Fruit fly (Drosophila melanogaster) whole organism, adult: ENCODE measurements around the gene Cul5.
A peak's percentile ranks its signal among the peaks of the same experiment; 100 is the strongest.

ENCODE experiments used
- CG11617 ChIP-seq: fragments of 200-800 bp; sonication (Bioruptor generic); optimal IDR thresholded peaks from 2 replicates; lab custom pipeline; 2017; ENCODE audit warnings: mild to moderate bottlenecking, missing biosample characterization, missing genetic modification reagents, missing genetic modification characterization
- CG12768 ChIP-seq: fragments of 200-800 bp; sonication (Bioruptor generic); optimal IDR thresholded peaks from 2 replicates; lab custom pipeline; 2017; ENCODE audit warnings: missing biosample characterization, missing genetic modification characterization, mild to moderate bottlenecking, moderate library complexity, missing genetic modification reagents
- CG14711 ChIP-seq: fragments of 200-800 bp; sonication (Bioruptor generic); optimal IDR thresholded peaks from 2 replicates; lab custom pipeline; 2018; ENCODE audit warnings: missing biosample characterization, mild to moderate bottlenecking, missing genetic modification characterization, moderate library complexity
- CG1620 ChIP-seq: fragments of 200-800 bp; sonication (Bioruptor generic); optimal IDR thresholded peaks from 2 replicates; lab custom pipeline; 2016; ENCODE audit warnings: missing biosample characterization, missing genetic modification characterization
- CG33017 ChIP-seq: fragments of 200-800 bp; sonication (Bioruptor generic); optimal IDR thresholded peaks from 2 replicates; lab custom pipeline; 2018; ENCODE audit warnings: missing biosample characterization, mild to moderate bottlenecking, missing genetic modification characterization, moderate library complexity
- CG5204 ChIP-seq: fragments of 200-800 bp; sonication (Bioruptor generic); optimal IDR thresholded peaks from 2 replicates; lab custom pipeline; 2016; ENCODE audit warnings: missing biosample characterization, missing genetic modification characterization
- CG7045 ChIP-seq: fragments of 200-800 bp; sonication (Bioruptor generic); optimal IDR thresholded peaks from 2 replicates; lab custom pipeline; 2017; ENCODE audit warnings: missing biosample characterization, mild to moderate bottlenecking, missing genetic modification characterization
- CG7101 ChIP-seq: fragments of 200-800 bp; sonication (Bioruptor generic); optimal IDR thresholded peaks from 2 replicates; lab custom pipeline; 2018; ENCODE audit warnings: missing biosample characterization, mild to moderate bottlenecking, missing genetic modification characterization, moderate library complexity
- Clk ChIP-seq: fragments of 200-800 bp; sonication (Bioruptor generic); optimal IDR thresholded peaks from 2 replicates; lab custom pipeline; 2017; ENCODE audit warnings: missing biosample characterization, missing genetic modification characterization
- Crg-1 ChIP-seq: fragments of 200-800 bp; sonication (Bioruptor generic); optimal IDR thresholded peaks from 2 replicates; lab custom pipeline; 2016; ENCODE audit warnings: missing biosample characterization, missing genetic modification characterization
- Hr96 ChIP-seq: fragments of 200-800 bp; sonication (Bioruptor generic); optimal IDR thresholded peaks from 2 replicates; lab custom pipeline; 2016; ENCODE audit warnings: missing biosample characterization, missing genetic modification characterization
- Mnt ChIP-seq: fragments of 200-800 bp; sonication (Bioruptor generic); optimal IDR thresholded peaks from 2 replicates; lab custom pipeline; 2016; ENCODE audit warnings: missing biosample characterization, mild to moderate bottlenecking, missing genetic modification characterization
- bab1 ChIP-seq: fragments of 200-800 bp; sonication (Bioruptor generic); optimal IDR thresholded peaks from 3 replicates; lab custom pipeline; 2019; ENCODE audit warnings: missing biosample characterization, mild to moderate bottlenecking, missing genetic modification characterization, moderate library complexity
- cic ChIP-seq: fragments of 200-800 bp; sonication (Bioruptor generic); optimal IDR thresholded peaks from 2 replicates; lab custom pipeline; 2017; ENCODE audit warnings: missing biosample characterization, mild to moderate bottlenecking, missing genetic modification characterization, moderate library complexity
- cnc ChIP-seq, 2 experiments: fragments of >200 bp; optimal IDR thresholded peaks; 2 replicates each; lab custom pipeline; 2017
- kay ChIP-seq: fragments of 200-800 bp; sonication (Bioruptor generic); peaks from one replicate; lab custom pipeline; 2016; ENCODE audit warnings: missing biosample characterization, missing genetic modification characterization, borderline replicate concordance
- ovo ChIP-seq: fragments of 200-800 bp; sonication (Bioruptor generic); optimal IDR thresholded peaks from 2 replicates; lab custom pipeline; 2016; ENCODE audit warnings: missing biosample characterization, missing genetic modification characterization
- pad ChIP-seq: fragments of 200-800 bp; sonication (Bioruptor generic); optimal IDR thresholded peaks from 3 replicates; lab custom pipeline; 2017; ENCODE audit warnings: missing biosample characterization, missing genetic modification characterization, mild to moderate bottlenecking, moderate library complexity, missing genetic modification reagents
- tj ChIP-seq: fragments of 200-800 bp; sonication (Bioruptor generic); optimal IDR thresholded peaks from 3 replicates; lab custom pipeline; 2017; ENCODE audit warnings: missing biosample characterization, mild to moderate bottlenecking, missing genetic modification characterization, moderate library complexity
- toe ChIP-seq: fragments of 200-800 bp; sonication (Bioruptor generic); optimal IDR thresholded peaks from 2 replicates; lab custom pipeline; 2016; ENCODE audit warnings: missing biosample characterization, missing genetic modification characterization

The Cul5 gene

dm6 chr3R:29033909-29034629, 28.7 kb downstream of the Cul5 start, which contains the start of the genes beta4GalNAcTB and Cpsf100:
beta4GalNAcTB (minus strand) TSS chr3R:29034008.
Cpsf100 (plus strand) TSS chr3R:29034573.
- TF ChIP-seq CG7101 (tag; lab: Kevin White, UChicago) (peak; percentile 71), CG11617 (GFP tag; lab: Kevin White, UChicago) (peak; percentile 87), CG33017 (no peak), bab1 (peak; percentile 56), cnc (optimal IDR thresholded peaks at IDR 0.05; lab: Kevin White, UChicago) (no peak), toe (peak; percentile 77), pad (GFP tag; lab: Kevin White, UChicago) (peak; percentile 69), CG1620 (GFP tag; lab: Kevin White, UChicago) (peak; percentile 76), ovo (peak; percentile 62), Crg-1 (GFP tag; lab: Kevin White, UChicago) (peak; percentile 66), Hr96 (GFP tag; lab: Kevin White, UChicago) (peak; percentile 62), kay (no peak), CG7045 (GFP tag; lab: Kevin White, UChicago) (peak; percentile 63), CG12768 (GFP tag; lab: Kevin White, UChicago) (peak; percentile 83), tj (GFP tag; lab: Kevin White, UChicago) (peak; percentile 59), Mnt (GFP tag; lab: Kevin White, UChicago) (peak; percentile 47), cic (GFP tag; lab: Kevin White, UChicago) (peak; percentile 5), CG5204 (GFP tag; lab: Kevin White, UChicago) (peak; percentile 80), Clk (GFP tag; lab: Kevin White, UChicago) (peak; percentile 60), CG14711 (tag; lab: Kevin White, UChicago) (peak; percentile 63)

- TF ChIP-seq CG14711 (tag; lab: Kevin White, UChicago) (no peak), CG5204 (GFP tag; lab: Kevin White, UChicago) (no peak), CG1620 (GFP tag; lab: Kevin White, UChicago) (no peak), CG7045 (GFP tag; lab: Kevin White, UChicago) (no peak), Mnt (GFP tag; lab: Kevin White, UChicago) (no peak), CG12768 (GFP tag; lab: Kevin White, UChicago) (no peak), ovo (no peak), cnc (optimal IDR thresholded peaks at IDR 0.05; lab: Kevin White, UChicago) (no peak), bab1 (no peak), tj (GFP tag; lab: Kevin White, UChicago) (no peak), pad (GFP tag; lab: Kevin White, UChicago) (no peak)
Observed at dm6 chr3R:29032542-29032941, 30.2 kb downstream of the Cul5 start, which contains the start of gene Ssl2. Ssl2 (minus strand) TSS chr3R:29032642.

- TF ChIP-seq bab1 = peak; percentile 57
- no peak for TF ChIP-seq kay
- TF ChIP-seq CG11617 (GFP tag; lab: Kevin White, UChicago) = no peak
- no peak for TF ChIP-seq CG7045 (GFP tag; lab: Kevin White, UChicago)
- no peak for TF ChIP-seq Hr96 (GFP tag; lab: Kevin White, UChicago)
- no peak for TF ChIP-seq toe
Observed at dm6 chr3R:29027122-29027521, 35.7 kb downstream of the Cul5 start, which contains the start of the genes eIF4E6 and CG1951. eIF4E6 (minus strand) TSS chr3R:29027174. CG1951 (plus strand) TSS chr3R:29027236.

- TF ChIP-seq toe = no peak
- no peak for TF ChIP-seq Crg-1 (GFP tag; lab: Kevin White, UChicago)
- no peak for TF ChIP-seq kay
- TF ChIP-seq tj (GFP tag; lab: Kevin White, UChicago) = no peak
- TF ChIP-seq cnc (optimal IDR thresholded peaks at IDR 0.05; lab: Kevin White, UChicago) = no peak
- no peak for TF ChIP-seq CG1620 (GFP tag; lab: Kevin White, UChicago)
- no peak for TF ChIP-seq Hr96 (GFP tag; lab: Kevin White, UChicago)
- TF ChIP-seq bab1 = no peak
- no peak for TF ChIP-seq CG11617 (GFP tag; lab: Kevin White, UChicago)
- no peak for TF ChIP-seq Clk (GFP tag; lab: Kevin White, UChicago)
- TF ChIP-seq CG14711 (tag; lab: Kevin White, UChicago) = no peak
- TF ChIP-seq pad (GFP tag; lab: Kevin White, UChicago) = no peak
- no peak for TF ChIP-seq CG5204 (GFP tag; lab: Kevin White, UChicago)
- TF ChIP-seq cic (GFP tag; lab: Kevin White, UChicago) = no peak
Observed at dm6 chr3R:29024671-29025070, 38.1 kb downstream of the Cul5 start, which contains the start of gene CG14518. CG14518 (plus strand) TSS chr3R:29024971.

dm6 chr3R:29020366-29020765, 42.4 kb downstream of the Cul5 start, which contains the start of gene wat:
wat (minus strand) TSS chr3R:29020406.
- no peak for TF ChIP-seq CG1620 (GFP tag; lab: Kevin White, UChicago)
- TF ChIP-seq Clk (GFP tag; lab: Kevin White, UChicago) = no peak
- no peak for TF ChIP-seq bab1
- TF ChIP-seq Mnt (GFP tag; lab: Kevin White, UChicago) = no peak
- no peak for TF ChIP-seq cnc (optimal IDR thresholded peaks at IDR 0.05; lab: Kevin White, UChicago)
- TF ChIP-seq tj (GFP tag; lab: Kevin White, UChicago) = no peak
- no peak for TF ChIP-seq CG14711 (tag; lab: Kevin White, UChicago)
- TF ChIP-seq pad (GFP tag; lab: Kevin White, UChicago) = no peak
- no peak for TF ChIP-seq cic (GFP tag; lab: Kevin White, UChicago)
- no peak for TF ChIP-seq CG33017
- no peak for TF ChIP-seq CG7045 (GFP tag; lab: Kevin White, UChicago)
- no peak for TF ChIP-seq ovo
- no peak for TF ChIP-seq Hr96 (GFP tag; lab: Kevin White, UChicago)
- no peak for TF ChIP-seq CG11617 (GFP tag; lab: Kevin White, UChicago)
- no peak for TF ChIP-seq CG7101 (tag; lab: Kevin White, UChicago)
- TF ChIP-seq Crg-1 (GFP tag; lab: Kevin White, UChicago) = no peak
- TF ChIP-seq toe = no peak
